Fruit fly (Drosophila melanogaster) whole organism, embryonic: Measurements from ENCODE around the gene rtv.

Experiments
- Aef1 ChIP-seq: fragments of 200-800 bp; sonication (Bioruptor generic); IDR thresholded peaks from 3 replicates; pipeline ENCODE4 v1.3.6; 2022; ENCODE audit warnings: missing biosample characterization, missing genetic modification characterization
- CG10267 ChIP-seq: fragments of 200-800 bp; sonication (Bioruptor generic); optimal IDR thresholded peaks from 2 replicates; lab custom pipeline; 2018; ENCODE audit warnings: missing biosample characterization, mild to moderate bottlenecking, missing genetic modification characterization, moderate library complexity
- CG10431 ChIP-seq: fragments of 200-800 bp; sonication (Bioruptor generic); optimal IDR thresholded peaks from 3 replicates; lab custom pipeline; 2018; ENCODE audit warnings: missing biosample characterization, mild to moderate bottlenecking, missing genetic modification characterization
- CG11560 ChIP-seq: fragments of 200-800 bp; sonication (Bioruptor generic); IDR thresholded peaks from 3 replicates; pipeline ENCODE4 v1.3.6; 2022; ENCODE audit warnings: missing biosample characterization, missing genetic modification characterization
- CG13287 ChIP-seq: fragments of 200-800 bp; sonication (Bioruptor generic); IDR thresholded peaks from 2 replicates; pipeline ENCODE4 v1.3.6; 2022; ENCODE audit warnings: missing biosample characterization, missing genetic modification characterization; ENCODE audit not compliant: partially characterized antibody
- CG14965 ChIP-seq: fragments of 200-800 bp; sonication (Bioruptor generic); optimal IDR thresholded peaks from 2 replicates; lab custom pipeline; 2016; ENCODE audit warnings: missing biosample characterization, missing genetic modification characterization, borderline replicate concordance
- CG15269 ChIP-seq: fragments of 200-800 bp; sonication (Bioruptor generic); optimal IDR thresholded peaks from 2 replicates; lab custom pipeline; 2018; ENCODE audit warnings: missing biosample characterization, mild to moderate bottlenecking, missing genetic modification characterization, moderate library complexity
- CG16863 ChIP-seq: fragments of 200-800 bp; sonication (Bioruptor generic); optimal IDR thresholded peaks from 3 replicates; lab custom pipeline; 2016; ENCODE audit warnings: missing biosample characterization, missing genetic modification characterization
- CG30020 ChIP-seq: fragments of 200-800 bp; optimal IDR thresholded peaks from 2 replicates; lab custom pipeline; 2019; ENCODE audit warnings: missing biosample characterization, mild to moderate bottlenecking, missing genetic modification characterization, moderate library complexity
- CG4360 ChIP-seq: fragments of 200-800 bp; sonication (Bioruptor generic); IDR thresholded peaks from 2 replicates; pipeline ENCODE4 v1.3.6; 2022; ENCODE audit warnings: missing biosample characterization, missing genetic modification characterization
- CG4617 ChIP-seq: fragments of 200-800 bp; sonication (Bioruptor generic); optimal IDR thresholded peaks from 3 replicates; lab custom pipeline; 2016; ENCODE audit warnings: missing biosample characterization, missing genetic modification characterization, borderline replicate concordance
- CG6175 ChIP-seq: fragments of 200-800 bp; sonication (Bioruptor generic); IDR thresholded peaks from 3 replicates; pipeline ENCODE4 v1.3.6; 2022; ENCODE audit warnings: missing biosample characterization, missing genetic modification characterization
- CG6683 ChIP-seq: fragments of 200-800 bp; sonication (Bioruptor generic); optimal IDR thresholded peaks from 2 replicates; lab custom pipeline; 2017; ENCODE audit warnings: missing biosample characterization, mild to moderate bottlenecking, missing genetic modification characterization, missing genetic modification reagents
- CG6854 ChIP-seq: fragments of 200-800 bp; sonication (Bioruptor generic); optimal IDR thresholded peaks from 3 replicates; lab custom pipeline; 2017; ENCODE audit warnings: missing biosample characterization, mild to moderate bottlenecking, missing genetic modification characterization
- CG8290 ChIP-seq, 3 experiments: fragments of 200-800 bp; sonication (Bioruptor generic); optimal IDR thresholded peaks; 2 replicates each; lab custom pipeline; 2016 to 2019; ENCODE audit warnings: missing biosample characterization in 3 of 3, missing genetic modification characterization in 3 of 3, mild to moderate bottlenecking in 2 of 3, moderate library complexity in 1 of 3
- CG8478 ChIP-seq: fragments of >200 bp; optimal IDR thresholded peaks from 2 replicates; lab custom pipeline; 2018
- CG8765 ChIP-seq: fragments of 200-800 bp; sonication (Bioruptor generic); IDR thresholded peaks from 2 replicates; pipeline ENCODE4 v1.3.6; 2022; ENCODE audit warnings: missing biosample characterization, missing genetic modification characterization
- Camta ChIP-seq: fragments of 200-800 bp; sonication (Bioruptor generic); optimal IDR thresholded peaks from 2 replicates; lab custom pipeline; 2016; ENCODE audit warnings: missing biosample characterization, missing genetic modification characterization
- Dek ChIP-seq: fragments of 200-800 bp; sonication (Bioruptor generic); optimal IDR thresholded peaks from 3 replicates; lab custom pipeline; 2019; ENCODE audit warnings: missing biosample characterization, mild to moderate bottlenecking, missing genetic modification characterization, moderate library complexity
- Dfd ChIP-seq, 2 experiments: fragments of >200 bp; optimal IDR thresholded peaks; 2 replicates each; lab custom pipeline; 2017; ENCODE audit warnings: missing biosample characterization in 2 of 2, missing genetic modification characterization in 2 of 2
- H2.0 ChIP-seq: fragments of 200-800 bp; sonication (Bioruptor generic); IDR thresholded peaks from 2 replicates; pipeline ENCODE4 v1.3.6; 2022; ENCODE audit warnings: missing biosample characterization, missing genetic modification characterization
- HmgD ChIP-seq: fragments of 200-800 bp; sonication (Bioruptor generic); optimal IDR thresholded peaks from 3 replicates; lab custom pipeline; 2016; ENCODE audit warnings: missing biosample characterization, missing genetic modification characterization
- MBD-R2 ChIP-seq: fragments of 200-800 bp; sonication (Bioruptor generic); IDR thresholded peaks from 2 replicates; pipeline ENCODE4 v1.3.6; 2022; ENCODE audit warnings: missing biosample characterization, missing genetic modification characterization
- Myb ChIP-seq: fragments of 200-800 bp; sonication (Bioruptor generic); optimal IDR thresholded peaks from 2 replicates; lab custom pipeline; 2016; ENCODE audit warnings: missing biosample characterization, missing genetic modification characterization
- Scr ChIP-seq: fragments of 200-800 bp; sonication (Bioruptor generic); IDR thresholded peaks from 2 replicates; pipeline ENCODE4 v1.3.6; 2022; ENCODE audit warnings: missing biosample characterization, missing genetic modification characterization; ENCODE audit not compliant: partially characterized antibody
- ap ChIP-seq: fragments of 200-800 bp; sonication (Bioruptor generic); IDR thresholded peaks from 2 replicates; pipeline ENCODE4 v1.3.6; 2022; ENCODE audit warnings: missing biosample characterization, missing genetic modification characterization
- cas ChIP-seq: fragments of 200-800 bp; sonication (Bioruptor generic); IDR thresholded peaks from 2 replicates; pipeline ENCODE4 v1.3.6; 2022; ENCODE audit warnings: missing biosample characterization, missing genetic modification characterization
- dysf ChIP-seq: fragments of 200-800 bp; sonication (Bioruptor generic); IDR thresholded peaks from 3 replicates; pipeline ENCODE4 v1.3.6; 2022; ENCODE audit warnings: missing biosample characterization, missing genetic modification characterization
- gfzf ChIP-seq: fragments of 200-800 bp; sonication (Bioruptor generic); optimal IDR thresholded peaks from 2 replicates; lab custom pipeline; 2016; ENCODE audit warnings: missing biosample characterization, mild to moderate bottlenecking, missing genetic modification characterization, moderate library complexity
- jigr1 ChIP-seq: fragments of 200-800 bp; sonication (Bioruptor generic); IDR thresholded peaks from 3 replicates; pipeline ENCODE4 v1.3.6; 2022; ENCODE audit warnings: missing biosample characterization, missing genetic modification characterization
- jumu ChIP-seq: fragments of 200-800 bp; sonication (Bioruptor generic); optimal IDR thresholded peaks from 3 replicates; lab custom pipeline; 2016; ENCODE audit warnings: missing biosample characterization, missing genetic modification characterization
- klu ChIP-seq: fragments of 200-800 bp; sonication (Bioruptor generic); IDR thresholded peaks from 2 replicates; pipeline ENCODE4 v1.3.6; 2022; ENCODE audit warnings: missing biosample characterization, missing genetic modification characterization
- lola ChIP-seq, 3 experiments: fragments of >200 bp in 2 of 3; fragments of 200-800 bp in 1 of 3; sonication (Bioruptor generic) in 1 of 3; optimal IDR thresholded peaks; 2 replicates each; lab custom pipeline; 2017 to 2019; ENCODE audit warnings: missing biosample characterization in 3 of 3, missing genetic modification characterization in 3 of 3, mild to moderate bottlenecking in 1 of 3, moderate library complexity in 1 of 3
- nerfin-1 ChIP-seq: fragments of 200-800 bp; sonication (Bioruptor generic); optimal IDR thresholded peaks from 3 replicates; lab custom pipeline; 2019; ENCODE audit warnings: missing biosample characterization, mild to moderate bottlenecking, missing genetic modification characterization, moderate library complexity
- nmo ChIP-seq: fragments of 200-800 bp; sonication (Bioruptor generic); optimal IDR thresholded peaks from 2 replicates; lab custom pipeline; 2018; ENCODE audit warnings: missing biosample characterization, mild to moderate bottlenecking, missing genetic modification characterization, moderate library complexity
- onecut ChIP-seq: fragments of 200-800 bp; sonication (Bioruptor generic); IDR thresholded peaks from 2 replicates; pipeline ENCODE4 v1.3.6; 2022; ENCODE audit warnings: missing biosample characterization, missing genetic modification characterization
- phol ChIP-seq: fragments of 200-800 bp; sonication (Bioruptor generic); optimal IDR thresholded peaks from 3 replicates; lab custom pipeline; 2018; ENCODE audit warnings: missing biosample characterization, mild to moderate bottlenecking, missing genetic modification characterization, moderate library complexity
- sens ChIP-seq: fragments of 200-800 bp; sonication (Bioruptor generic); peaks from one replicate; lab custom pipeline; 2016; ENCODE audit warnings: missing biosample characterization, missing genetic modification characterization
- sisA ChIP-seq: fragments of 200-800 bp; sonication (Bioruptor generic); IDR thresholded peaks from 2 replicates; pipeline ENCODE4 v1.3.6; 2022; ENCODE audit warnings: missing biosample characterization, missing genetic modification characterization
- sqz ChIP-seq: fragments of 200-800 bp; sonication (Bioruptor generic); optimal IDR thresholded peaks from 3 replicates; lab custom pipeline; 2018; ENCODE audit warnings: missing biosample characterization, mild to moderate bottlenecking, missing genetic modification characterization
- wek ChIP-seq: fragments of 200-800 bp; sonication (Bioruptor generic); optimal IDR thresholded peaks from 3 replicates; lab custom pipeline; 2018; ENCODE audit warnings: missing biosample characterization, mild to moderate bottlenecking, missing genetic modification characterization, moderate library complexity
- yki ChIP-seq: fragments of >200 bp; optimal IDR thresholded peaks from 3 replicates; lab custom pipeline; 2018
- z ChIP-seq: fragments of 200-800 bp; sonication (Bioruptor generic); IDR thresholded peaks from 3 replicates; pipeline ENCODE4 v1.3.6; 2022; ENCODE audit warnings: missing biosample characterization, missing genetic modification characterization

Gene rtv

DNA sequence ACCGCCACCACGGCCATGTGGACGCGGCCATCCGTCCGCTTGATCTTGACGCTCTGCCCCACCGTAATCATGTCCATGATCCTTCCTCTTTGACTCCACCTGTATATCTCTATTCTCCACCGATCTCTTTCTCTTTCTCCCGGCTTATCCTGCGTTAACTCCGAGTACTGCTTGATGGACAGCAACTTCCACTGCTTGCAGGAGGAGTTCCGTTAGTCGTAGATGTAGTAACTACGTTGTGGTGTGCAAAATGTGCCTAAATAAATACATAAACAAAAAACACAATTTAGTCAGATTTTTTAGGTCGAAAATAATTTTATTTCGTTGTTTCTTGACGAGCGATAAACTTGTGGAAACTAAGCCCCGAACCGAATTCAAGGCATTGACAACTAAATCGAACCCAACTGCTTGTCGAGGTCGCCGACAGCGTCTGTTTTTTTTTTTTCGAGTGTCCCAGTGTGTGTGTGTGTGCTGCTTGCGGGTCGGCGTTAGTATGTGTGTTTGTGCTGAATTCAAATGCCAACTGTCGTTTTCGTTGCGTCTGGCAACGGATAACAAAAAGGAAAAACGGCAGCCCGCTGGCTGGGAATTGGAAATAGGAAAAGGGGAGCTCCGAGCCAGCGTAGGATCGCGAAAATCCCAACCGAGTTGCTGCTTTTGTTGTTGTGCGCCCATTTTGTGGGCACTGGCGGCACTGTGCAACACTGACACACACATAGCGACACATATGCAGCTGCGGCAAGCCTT is 17.8 kb downstream of the rtv start (continued):
- TF ChIP-seq Aef1 (GFP tag; lab: Robert Waterston, UW) (peak; percentile 31; the same call in 2 of the 3 replicates), lola (GFP tag; optimal IDR thresholded peaks at IDR 0.05; lab: Kevin White, UChicago) (no peak), jumu (GFP tag; lab: Kevin White, UChicago) (peak; percentile 23), CG6683 (no peak), CG8478 (lab: Kevin White, UChicago) (peak; percentile 89), cas (GFP tag; lab: Robert Waterston, UW) (no peak), CG10431 (GFP tag; lab: Kevin White, UChicago) (no peak), Dfd (GFP tag; optimal IDR thresholded peaks at IDR 0.05; lab: Kevin White, UChicago) (peak in 1 of 2 experiments; percentile 54), CG30020 (tag; lab: Kevin White, UChicago) (peak; percentile 3), Myb (GFP tag; lab: Kevin White, UChicago) (peak; percentile 73), ap (GFP tag; lab: Robert Waterston, UW) (no peak), CG8765 (GFP tag; lab: Robert Waterston, UW) (no peak), nmo (peak; percentile 38), CG6175 (no peak), dysf (0 out of 3 replicates have a peak, but pooled peaks have one; percentile 11), HmgD (GFP tag; lab: Kevin White, UChicago) (no peak), phol (tag; lab: Kevin White, UChicago) (peak; percentile 18), sens (GFP tag; lab: Kevin White, UChicago) (peak; percentile 66), CG16863 (GFP tag; lab: Kevin White, UChicago) (peak; percentile 10), CG8290 (GFP tag; optimal IDR thresholded peaks at IDR 0.05; lab: Kevin White, UChicago) (peak; percentile 16), CG8290 (tag; optimal IDR thresholded peaks at IDR 0.05; lab: Kevin White, UChicago) (no peak), sqz (peak; percentile 92), CG4617 (GFP tag; lab: Kevin White, UChicago) (no peak), MBD-R2 (GFP tag; lab: Robert Waterston, UW) (peak; percentile 26; the same call in 1 of the 2 replicates), H2.0 (GFP tag; lab: Robert Waterston, UW) (0 out of 2 replicates have a peak, but pooled peaks have one; percentile 12), CG13287 (no peak), yki (no peak), CG6854 (GFP tag; lab: Kevin White, UChicago) (no peak), Scr (no peak), CG11560 (no peak), z (GFP tag; lab: Robert Waterston, UW) (no peak), CG10267 (tag; lab: Kevin White, UChicago) (peak; percentile 41), CG14965 (GFP tag; lab: Kevin White, UChicago) (no peak), Camta (no peak), CG4360 (GFP tag; lab: Robert Waterston, UW) (peak; percentile 80), onecut (no peak), sisA (GFP tag; lab: Robert Waterston, UW) (no peak), CG15269 (no peak), jigr1 (GFP tag; lab: Robert Waterston, UW) (no peak), nerfin-1 (tag; lab: Kevin White, UChicago) (peak; percentile 95)

DNA sequence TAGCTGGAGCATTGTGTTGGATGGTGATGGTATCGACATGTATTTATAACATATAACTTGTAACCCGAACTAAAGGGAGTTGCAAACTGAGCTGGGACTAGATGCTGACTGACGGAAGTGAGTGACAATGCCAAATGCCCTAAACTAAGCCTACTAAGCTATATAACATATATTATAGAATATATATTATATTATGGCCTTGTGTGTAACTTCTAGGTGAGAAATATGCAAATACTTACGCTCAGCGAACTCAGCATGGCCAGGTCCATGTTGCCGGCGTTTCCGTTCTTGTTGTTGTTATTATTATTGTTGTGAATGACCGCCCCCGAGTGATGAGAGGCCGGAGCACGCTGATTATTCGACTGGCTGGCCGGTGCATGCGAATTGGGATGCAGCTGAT is 21.5 kb downstream of the rtv start, which contains the start of gene CG44385:
Gene CG44385 (minus strand): TSS at position 101 of the 400 bp plus-strand sequence.
- TF ChIP-seq wek (GFP tag; lab: Kevin White, UChicago) (no peak), lola (GFP tag; optimal IDR thresholded peaks at IDR 0.05; lab: Kevin White, UChicago) (no peak), gfzf (GFP tag; lab: Kevin White, UChicago) (no peak), klu (GFP tag; lab: Robert Waterston, UW) (no peak), Dek (no peak)
